Fruit fly (Drosophila melanogaster): ENCODE measurements around the gene Mayo.

DNA sequence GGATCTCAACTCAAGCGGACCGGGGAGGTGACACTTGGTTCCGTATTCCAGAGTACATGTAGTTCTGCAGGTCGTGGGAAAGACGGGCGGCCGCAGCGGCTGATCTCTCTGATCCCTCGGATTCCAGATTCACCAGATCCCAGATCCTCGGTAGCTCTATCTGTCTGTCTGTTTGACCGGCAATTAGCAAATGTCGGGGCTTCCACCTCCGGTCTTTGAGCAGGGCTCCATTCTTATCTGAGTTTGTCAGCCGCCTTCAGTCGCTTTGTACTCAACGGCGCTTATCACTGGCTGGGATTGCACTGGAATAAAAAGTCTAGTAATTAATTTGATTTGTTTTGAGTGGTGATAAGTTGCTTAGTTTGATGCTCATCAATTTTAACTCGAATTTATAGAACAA lies 42.6 kb downstream of the Mayo start:
- TF ChIP-seq Sin3A (optimal IDR thresholded peaks at IDR 0.05) (no peak), psq (optimal IDR thresholded peaks at IDR 0.05) (no peak), ttk (optimal IDR thresholded peaks at IDR 0.05) (no peak), h (optimal IDR thresholded peaks at IDR 0.05) (no peak), insv (optimal IDR thresholded peaks at IDR 0.05) (no peak)

All from Kc167 (cell line).